Worm (Caenorhabditis elegans): ENCODE results near the gene cone-1.

DNA sequence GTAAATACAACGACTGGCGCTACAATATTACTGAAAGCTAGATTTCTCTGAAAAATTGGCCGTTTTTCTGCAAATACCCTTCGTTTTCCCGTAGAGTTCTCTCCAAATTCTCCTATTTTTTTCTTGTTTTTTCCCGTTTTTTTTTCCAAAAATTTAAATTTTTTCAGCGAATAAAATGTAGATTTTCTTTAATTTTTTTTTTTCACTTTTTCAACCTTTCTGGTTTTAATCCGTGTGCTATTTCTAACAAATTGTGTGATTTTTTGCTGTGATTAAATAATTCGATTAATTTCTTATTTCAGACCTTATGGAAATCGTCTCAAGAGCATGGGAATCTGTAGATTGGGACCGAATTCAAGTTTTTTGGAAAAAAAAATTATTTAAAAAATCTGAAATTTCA, at the start of gene cone-1:
- no peak for TF ChIP-seq fkh-6 (tag; optimal IDR thresholded peaks at IDR 0.05)
- TF ChIP-seq ceh-14 (tag; optimal IDR thresholded peaks at IDR 0.05): no peak
- TF ChIP-seq pha-4 (tag; optimal IDR thresholded peaks at IDR 0.05): no peak
- no peak for TF ChIP-seq ama-1 (optimal IDR thresholded peaks at IDR 0.05)
- no peak for TF ChIP-seq nhr-11 (tag; optimal IDR thresholded peaks at IDR 0.05)
- TF ChIP-seq hlh-13 (GFP tag; optimal IDR thresholded peaks at IDR 0.05): no peak
- no peak for TF ChIP-seq tbx-2 (tag; optimal IDR thresholded peaks at IDR 0.05)
- TF ChIP-seq sdc-2 (tag; optimal IDR thresholded peaks at IDR 0.05): no peak
- TF ChIP-seq pag-3 (tag; optimal IDR thresholded peaks at IDR 0.05; ENCODE audit: borderline replicate concordance): no peak
- TF ChIP-seq odd-2 (tag; optimal IDR thresholded peaks at IDR 0.05): no peak
- no peak for TF ChIP-seq nfya-1 (tag; optimal IDR thresholded peaks at IDR 0.05)
- TF ChIP-seq ceh-45 (GFP tag; IDR thresholded peaks at IDR 0.05): no peak

Measured in whole organism, late embryonic.